Fruit fly (Drosophila melanogaster): ENCODE results near the gene FER.

Gene FER

dm6 chr3R:9343645-9344044 lies 50.7 kb downstream of the FER start:
- TF ChIP-seq CG32121 (GFP tag; IDR thresholded peaks at IDR 0.05) (no peak), CG12605 (GFP tag; IDR thresholded peaks at IDR 0.05) (no peak), CG8159 (tag; optimal IDR thresholded peaks at IDR 0.05) (no peak), CG10348 (GFP tag; IDR thresholded peaks at IDR 0.05) (no peak), gl (tag; optimal IDR thresholded peaks at IDR 0.05) (no peak), rn (GFP tag; IDR thresholded peaks at IDR 0.05) (no peak), CG13204 (GFP tag; optimal IDR thresholded peaks at IDR 0.05) (no peak)

dm6 chr3R:9343022-9343587 lies 51.2 kb downstream of the FER start:
- TF ChIP-seq CG4496 (GFP tag; IDR thresholded peaks at IDR 0.05) (no peak), CG15710 (tag; optimal IDR thresholded peaks at IDR 0.05) (no peak), CG9948 (tag; optimal IDR thresholded peaks at IDR 0.05) (no peak), CG14655 (GFP tag; optimal IDR thresholded peaks at IDR 0.05) (no peak), CG8159 (tag; optimal IDR thresholded peaks at IDR 0.05) (no peak), Snoo (tag; optimal IDR thresholded peaks at IDR 0.05) (no peak), CG34367 (tag; optimal IDR thresholded peaks at IDR 0.05) (no peak), CG32121 (GFP tag; IDR thresholded peaks at IDR 0.05) (no peak), rn (GFP tag; IDR thresholded peaks at IDR 0.05) (no peak), Pif1A (GFP tag; optimal IDR thresholded peaks at IDR 0.05) (no peak), Pif1B (GFP tag; optimal IDR thresholded peaks at IDR 0.05) (no peak), fd96Ca (GFP tag; IDR thresholded peaks at IDR 0.05) (no peak), EcR (GFP tag; optimal IDR thresholded peaks at IDR 0.05) (no peak), Ets98B (GFP tag; IDR thresholded peaks at IDR 0.05) (no peak), CG12605 (GFP tag; IDR thresholded peaks at IDR 0.05) (no peak), CG8301 (tag; optimal IDR thresholded peaks at IDR 0.05) (no peak)

dm6 chr3R:9342248-9342882 lies 52.0 kb downstream of the FER start:
- TF ChIP-seq CG9948 (tag; optimal IDR thresholded peaks at IDR 0.05) = no peak
- peak; percentile 44; the same call in 1 of the 2 replicates for TF ChIP-seq Ets98B (GFP tag; IDR thresholded peaks at IDR 0.05)
- no peak for TF ChIP-seq CG15710 (tag; optimal IDR thresholded peaks at IDR 0.05)
- peak; percentile 8 for TF ChIP-seq CG17806 (tag; optimal IDR thresholded peaks at IDR 0.05)
- TF ChIP-seq CG8159 (tag; optimal IDR thresholded peaks at IDR 0.05) = peak; percentile 5
- TF ChIP-seq CG34367 (tag; optimal IDR thresholded peaks at IDR 0.05) = peak; percentile 20
- 0 out of 2 replicates have a peak, but pooled peaks have one; percentile 49 for TF ChIP-seq CG12605 (GFP tag; IDR thresholded peaks at IDR 0.05)
- peak; percentile 65 for TF ChIP-seq Pif1B (GFP tag; optimal IDR thresholded peaks at IDR 0.05)
- peak; percentile 47 for TF ChIP-seq Snoo (tag; optimal IDR thresholded peaks at IDR 0.05)
- TF ChIP-seq EcR (GFP tag; optimal IDR thresholded peaks at IDR 0.05) = peak; percentile 5
- peak; percentile 38; the same call in 1 of the 2 replicates for TF ChIP-seq CG32121 (GFP tag; IDR thresholded peaks at IDR 0.05)
- peak; percentile 22 for TF ChIP-seq gl (tag; optimal IDR thresholded peaks at IDR 0.05)
- TF ChIP-seq fd96Ca (GFP tag; IDR thresholded peaks at IDR 0.05) = no peak
- peak; percentile 65 for TF ChIP-seq D1 (tag; optimal IDR thresholded peaks at IDR 0.05)
- no peak for TF ChIP-seq CG13204 (GFP tag; optimal IDR thresholded peaks at IDR 0.05)
- TF ChIP-seq Pif1A (GFP tag; optimal IDR thresholded peaks at IDR 0.05) = peak; percentile 51
- no peak for TF ChIP-seq CG10348 (GFP tag; IDR thresholded peaks at IDR 0.05)
- no peak for TF ChIP-seq CG4496 (GFP tag; IDR thresholded peaks at IDR 0.05)
- TF ChIP-seq CG14655 (GFP tag; optimal IDR thresholded peaks at IDR 0.05) = peak; percentile 0
- no peak for TF ChIP-seq CG8301 (tag; optimal IDR thresholded peaks at IDR 0.05)
- TF ChIP-seq rn (GFP tag; IDR thresholded peaks at IDR 0.05) = no peak

dm6 chr3R:9341189-9342012 lies 52.9 kb downstream of the FER start:
- TF ChIP-seq CG13204 (GFP tag; optimal IDR thresholded peaks at IDR 0.05) (peak; percentile 72), CG32121 (GFP tag; IDR thresholded peaks at IDR 0.05) (peak; percentile 56), CG15710 (tag; optimal IDR thresholded peaks at IDR 0.05) (peak; percentile 86), CG12605 (GFP tag; IDR thresholded peaks at IDR 0.05) (peak; percentile 40), CG8159 (tag; optimal IDR thresholded peaks at IDR 0.05) (peak; percentile 89), CG8301 (tag; optimal IDR thresholded peaks at IDR 0.05) (peak; percentile 83), Pif1A (GFP tag; optimal IDR thresholded peaks at IDR 0.05) (peak; percentile 80), CG14655 (GFP tag; optimal IDR thresholded peaks at IDR 0.05) (peak; percentile 86), CG9948 (tag; optimal IDR thresholded peaks at IDR 0.05) (peak; percentile 74), rn (GFP tag; IDR thresholded peaks at IDR 0.05) (peak; percentile 37; the same call in 1 of the 2 replicates), CG4496 (GFP tag; IDR thresholded peaks at IDR 0.05) (peak; percentile 80), Pif1B (GFP tag; optimal IDR thresholded peaks at IDR 0.05) (peak; percentile 82), Ets98B (GFP tag; IDR thresholded peaks at IDR 0.05) (peak; percentile 67), D1 (tag; optimal IDR thresholded peaks at IDR 0.05) (peak; percentile 31), CG17806 (tag; optimal IDR thresholded peaks at IDR 0.05) (peak; percentile 74), gl (tag; optimal IDR thresholded peaks at IDR 0.05) (peak; percentile 59), CG34367 (tag; optimal IDR thresholded peaks at IDR 0.05) (peak; percentile 75), fd96Ca (GFP tag; IDR thresholded peaks at IDR 0.05) (peak; percentile 71; the same call in 1 of the 3 replicates), CG10348 (GFP tag; IDR thresholded peaks at IDR 0.05) (no peak), Snoo (tag; optimal IDR thresholded peaks at IDR 0.05) (peak; percentile 80), EcR (GFP tag; optimal IDR thresholded peaks at IDR 0.05) (peak; percentile 44)

Measured in whole organism, pupa.